Fruit fly (Drosophila melanogaster) whole organism, embryonic: Measurements from ENCODE around the gene CG8677.

Experiments
- Asciz ChIP-seq: fragments of 200-800 bp; sonication (Bioruptor generic); optimal IDR thresholded peaks from 2 replicates; lab custom pipeline; 2017; ENCODE audit warnings: missing biosample characterization, mild to moderate bottlenecking, missing genetic modification characterization, missing genetic modification reagents
- Bgb ChIP-seq: fragments of 200-800 bp; sonication (Bioruptor generic); IDR thresholded peaks from 2 replicates; pipeline ENCODE4 v1.3.6; 2022; ENCODE audit warnings: missing biosample characterization, missing genetic modification characterization; ENCODE audit not compliant: partially characterized antibody
- CG11504 ChIP-seq: fragments of 200-800 bp; sonication (Bioruptor generic); optimal IDR thresholded peaks from 3 replicates; lab custom pipeline; 2019; ENCODE audit warnings: missing biosample characterization, mild to moderate bottlenecking, missing genetic modification characterization, moderate library complexity
- CG1529 ChIP-seq: fragments of 200-800 bp; sonication (Bioruptor generic); optimal IDR thresholded peaks from 3 replicates; lab custom pipeline; 2018; ENCODE audit warnings: missing biosample characterization, missing genetic modification characterization
- CG17385 ChIP-seq: fragments of 200-800 bp; sonication (Bioruptor generic); optimal IDR thresholded peaks from 3 replicates; lab custom pipeline; 2018; ENCODE audit warnings: missing biosample characterization, mild to moderate bottlenecking, missing genetic modification characterization
- CG17612 ChIP-seq: fragments of 200-800 bp; sonication (Bioruptor generic); IDR thresholded peaks from 2 replicates; pipeline ENCODE4 v1.3.6; 2022; ENCODE audit warnings: missing biosample characterization, missing genetic modification characterization
- CG2120 ChIP-seq: fragments of 200-800 bp; sonication (Bioruptor generic); optimal IDR thresholded peaks from 3 replicates; lab custom pipeline; 2016; ENCODE audit warnings: missing biosample characterization, missing genetic modification characterization
- CG33557 ChIP-seq: fragments of 200-800 bp; sonication (Bioruptor generic); optimal IDR thresholded peaks from 2 replicates; lab custom pipeline; 2019; ENCODE audit warnings: missing biosample characterization, mild to moderate bottlenecking, missing genetic modification characterization, moderate library complexity
- CG34422 ChIP-seq: fragments of 200-800 bp; sonication (Bioruptor generic); IDR thresholded peaks from 3 replicates; pipeline ENCODE4 v1.3.6; 2022; ENCODE audit warnings: missing biosample characterization, missing genetic modification characterization
- CG3995 ChIP-seq: fragments of 200-800 bp; sonication (Bioruptor generic); optimal IDR thresholded peaks from 3 replicates; lab custom pipeline; 2016; ENCODE audit warnings: missing biosample characterization, missing genetic modification characterization
- CG5953 ChIP-seq: fragments of 200-800 bp; sonication (Bioruptor generic); IDR thresholded peaks from 2 replicates; pipeline ENCODE4 v1.3.6; 2022; ENCODE audit warnings: missing biosample characterization, missing genetic modification characterization
- CG6689 ChIP-seq: fragments of 200-800 bp; sonication (Bioruptor generic); IDR thresholded peaks from 2 replicates; pipeline ENCODE4 v1.3.6; 2022; ENCODE audit warnings: missing biosample characterization, missing genetic modification characterization
- CG8281 ChIP-seq: fragments of 200-800 bp; sonication (Bioruptor generic); optimal IDR thresholded peaks from 2 replicates; lab custom pipeline; 2018; ENCODE audit warnings: missing biosample characterization, mild to moderate bottlenecking, missing genetic modification characterization, moderate library complexity
- CG8944 ChIP-seq: fragments of 200-800 bp; sonication (Bioruptor generic); optimal IDR thresholded peaks from 3 replicates; lab custom pipeline; 2016; ENCODE audit warnings: missing biosample characterization, missing genetic modification characterization
- CG9609 ChIP-seq: fragments of 200-800 bp; sonication (Bioruptor generic); optimal IDR thresholded peaks from 3 replicates; lab custom pipeline; 2016; ENCODE audit warnings: missing biosample characterization, missing genetic modification characterization
- CG9932 ChIP-seq: fragments of 200-800 bp; sonication (Bioruptor generic); IDR thresholded peaks from 2 replicates; pipeline ENCODE4 v1.3.6; 2022; ENCODE audit warnings: missing biosample characterization, missing genetic modification characterization
- D19A ChIP-seq: fragments of 200-800 bp; optimal IDR thresholded peaks from 3 replicates; lab custom pipeline; 2019; ENCODE audit warnings: missing biosample characterization, mild to moderate bottlenecking, missing genetic modification characterization, moderate library complexity
- Doc2 ChIP-seq: fragments of 200-800 bp; sonication (Bioruptor generic); IDR thresholded peaks from 2 replicates; pipeline ENCODE4 v1.3.6; 2022; ENCODE audit warnings: missing biosample characterization, missing genetic modification characterization
- Dref ChIP-seq: fragments of 200-800 bp; sonication (Bioruptor generic); IDR thresholded peaks from 2 replicates; pipeline ENCODE4 v1.3.6; 2022; ENCODE audit warnings: missing biosample characterization, missing genetic modification characterization
- Fer2 ChIP-seq: fragments of 200-800 bp; sonication (Bioruptor generic); optimal IDR thresholded peaks from 2 replicates; lab custom pipeline; 2018; ENCODE audit warnings: missing biosample characterization, mild to moderate bottlenecking, missing genetic modification characterization, moderate library complexity
- HHEX ChIP-seq: fragments of 200-800 bp; sonication (Bioruptor generic); optimal IDR thresholded peaks from 3 replicates; lab custom pipeline; 2017; ENCODE audit warnings: missing biosample characterization, mild to moderate bottlenecking, missing genetic modification characterization, missing genetic modification reagents
- HLH4C ChIP-seq: fragments of 200-800 bp; sonication (Bioruptor generic); IDR thresholded peaks from 3 replicates; pipeline ENCODE4 v1.3.6; 2022; ENCODE audit warnings: missing biosample characterization, missing genetic modification characterization; ENCODE audit not compliant: partially characterized antibody
- Hand ChIP-seq: fragments of 200-800 bp; sonication (Bioruptor generic); optimal IDR thresholded peaks from 2 replicates; lab custom pipeline; 2017; ENCODE audit warnings: mild to moderate bottlenecking, missing biosample characterization, missing genetic modification reagents, missing genetic modification characterization
- Hsf ChIP-seq: fragments of 200-800 bp; sonication (Bioruptor generic); optimal IDR thresholded peaks from 3 replicates; lab custom pipeline; 2016; ENCODE audit warnings: missing biosample characterization, missing genetic modification characterization
- MBD-R2 ChIP-seq: fragments of 200-800 bp; sonication (Bioruptor generic); IDR thresholded peaks from 2 replicates; pipeline ENCODE4 v1.3.6; 2022; ENCODE audit warnings: missing biosample characterization, missing genetic modification characterization
- Mrtf ChIP-seq: fragments of 200-800 bp; sonication (Bioruptor generic); IDR thresholded peaks from 3 replicates; pipeline ENCODE4 v1.3.6; 2022; ENCODE audit warnings: missing biosample characterization, missing genetic modification characterization
- NK7.1 ChIP-seq: fragments of 200-800 bp; sonication (Bioruptor generic); optimal IDR thresholded peaks from 3 replicates; lab custom pipeline; 2016; ENCODE audit warnings: missing biosample characterization, missing genetic modification characterization
- NfI ChIP-seq: fragments of 200-800 bp; sonication (Bioruptor generic); optimal IDR thresholded peaks from 3 replicates; lab custom pipeline; 2018; ENCODE audit warnings: missing biosample characterization, mild to moderate bottlenecking, missing genetic modification characterization, moderate library complexity
- Oli ChIP-seq: fragments of 200-800 bp; sonication (Bioruptor generic); optimal IDR thresholded peaks from 2 replicates; lab custom pipeline; 2018; ENCODE audit warnings: missing biosample characterization, mild to moderate bottlenecking, missing genetic modification characterization, moderate library complexity
- Vsx1 ChIP-seq: fragments of 200-800 bp; sonication (Bioruptor generic); optimal IDR thresholded peaks from 2 replicates; lab custom pipeline; 2017; ENCODE audit warnings: missing biosample characterization, mild to moderate bottlenecking, missing genetic modification characterization, missing genetic modification reagents
- Xbp1 ChIP-seq: fragments of 200-800 bp; sonication (Bioruptor generic); optimal IDR thresholded peaks from 3 replicates; lab custom pipeline; 2016; ENCODE audit warnings: missing biosample characterization, mild to moderate bottlenecking, missing genetic modification characterization
- bab2 ChIP-seq: fragments of 200-800 bp; sonication (Bioruptor generic); optimal IDR thresholded peaks from 2 replicates; lab custom pipeline; 2016; ENCODE audit warnings: missing biosample characterization, missing genetic modification characterization
- bowl ChIP-seq: fragments of 200-800 bp; sonication (Bioruptor generic); IDR thresholded peaks from 2 replicates; pipeline ENCODE4 v1.3.6; 2022; ENCODE audit warnings: missing biosample characterization, missing genetic modification characterization
- caup ChIP-seq: fragments of 200-800 bp; sonication (Bioruptor generic); optimal IDR thresholded peaks from 3 replicates; lab custom pipeline; 2017; ENCODE audit warnings: missing biosample characterization, mild to moderate bottlenecking, missing genetic modification characterization, moderate library complexity; ENCODE audit not compliant: severe bottlenecking
- chif ChIP-seq, 2 experiments: fragments of 200-800 bp; sonication (Bioruptor generic); optimal IDR thresholded peaks; 3 replicates each; lab custom pipeline; 2016; ENCODE audit warnings: missing biosample characterization in 2 of 2, missing genetic modification characterization in 2 of 2
- croc ChIP-seq: fragments of 200-800 bp; sonication (Bioruptor generic); conservative IDR thresholded peaks from 3 replicates; pipeline ENCODE4 v1.3.6; 2022; ENCODE audit warnings: missing biosample characterization, missing genetic modification characterization
- crol ChIP-seq: fragments of 200-800 bp; sonication (Bioruptor generic); IDR thresholded peaks from 2 replicates; pipeline ENCODE4 v1.3.6; 2022; ENCODE audit warnings: missing biosample characterization, missing genetic modification characterization
- danr ChIP-seq: fragments of 200-800 bp; sonication (Bioruptor generic); IDR thresholded peaks from 2 replicates; pipeline ENCODE4 v1.3.6; 2022; ENCODE audit warnings: missing biosample characterization, missing genetic modification characterization
- dati ChIP-seq: fragments of 200-800 bp; sonication (Bioruptor generic); IDR thresholded peaks from 2 replicates; pipeline ENCODE4 v1.3.6; 2022; ENCODE audit warnings: missing biosample characterization, missing genetic modification characterization
- esg ChIP-seq: fragments of 200-800 bp; sonication (Bioruptor generic); conservative IDR thresholded peaks from 2 replicates; pipeline ENCODE4 v1.3.6; 2022; ENCODE audit warnings: missing biosample characterization, missing genetic modification characterization
- gsb-n ChIP-seq: fragments of 200-800 bp; sonication (Bioruptor generic); optimal IDR thresholded peaks from 3 replicates; lab custom pipeline; 2018; ENCODE audit warnings: missing biosample characterization, mild to moderate bottlenecking, missing genetic modification characterization
- jing ChIP-seq: fragments of 200-800 bp; sonication (Bioruptor generic); optimal IDR thresholded peaks from 2 replicates; lab custom pipeline; 2018; ENCODE audit warnings: missing biosample characterization, mild to moderate bottlenecking, missing genetic modification characterization
- ken ChIP-seq: fragments of 200-800 bp; sonication (Bioruptor generic); IDR thresholded peaks from 3 replicates; pipeline ENCODE4 v1.3.6; 2022; ENCODE audit warnings: missing biosample characterization, missing genetic modification characterization
- maf-S ChIP-seq: fragments of 200-800 bp; sonication (Bioruptor generic); optimal IDR thresholded peaks from 2 replicates; lab custom pipeline; 2016; ENCODE audit warnings: missing biosample characterization, missing genetic modification characterization
- mirr ChIP-seq: fragments of 200-800 bp; sonication (Bioruptor generic); optimal IDR thresholded peaks from 3 replicates; lab custom pipeline; 2018; ENCODE audit warnings: missing biosample characterization, mild to moderate bottlenecking, missing genetic modification characterization
- pho ChIP-seq: fragments of 200-800 bp; sonication (Bioruptor generic); optimal IDR thresholded peaks from 2 replicates; lab custom pipeline; 2016; ENCODE audit warnings: missing biosample characterization, missing genetic modification characterization
- phol ChIP-seq: fragments of 200-800 bp; sonication (Bioruptor generic); optimal IDR thresholded peaks from 3 replicates; lab custom pipeline; 2018; ENCODE audit warnings: missing biosample characterization, mild to moderate bottlenecking, missing genetic modification characterization, moderate library complexity
- salm ChIP-seq: fragments of 200-800 bp; sonication (Bioruptor generic); optimal IDR thresholded peaks from 2 replicates; lab custom pipeline; 2018; ENCODE audit warnings: missing biosample characterization, mild to moderate bottlenecking, missing genetic modification characterization
- sc ChIP-seq, 3 experiments: fragments of >200 bp in 2 of 3; fragments of 200-800 bp in 1 of 3; sonication (Bioruptor generic) in 1 of 3; optimal IDR thresholded peaks; 2 replicates in 2 of 3; 3 replicates in 1 of 3; lab custom pipeline; 2017; ENCODE audit warnings: mild to moderate bottlenecking in 1 of 3, missing biosample characterization in 1 of 3, missing genetic modification characterization in 1 of 3, missing genetic modification reagents in 1 of 3
- scrt ChIP-seq: fragments of 200-800 bp; sonication (Bioruptor generic); optimal IDR thresholded peaks from 2 replicates; lab custom pipeline; 2018; ENCODE audit warnings: missing biosample characterization, mild to moderate bottlenecking, missing genetic modification characterization, moderate library complexity
- tgo ChIP-seq: fragments of 200-800 bp; sonication (Bioruptor generic); IDR thresholded peaks from 3 replicates; pipeline ENCODE4 v1.3.6; 2022; ENCODE audit warnings: missing biosample characterization, missing genetic modification characterization
- zen2 ChIP-seq: fragments of 200-800 bp; sonication (Bioruptor generic); IDR thresholded peaks from 3 replicates; pipeline ENCODE4 v1.3.6; 2022; ENCODE audit warnings: missing biosample characterization, missing genetic modification characterization; ENCODE audit not compliant: partially characterized antibody

The CG8677 gene

dm6 chr2L:21218912-21219246, 2.2 kb upstream of the CG8677 start (continued):
- no peak for TF ChIP-seq CG34422 (GFP tag; lab: Robert Waterston, UW)
- no peak for TF ChIP-seq CG17385 (GFP tag; lab: Kevin White, UChicago)
- no peak for TF ChIP-seq pho (GFP tag; lab: Kevin White, UChicago)
- TF ChIP-seq bab2, result no peak
- TF ChIP-seq crol (GFP tag; lab: Robert Waterston, UW), result no peak
- TF ChIP-seq Dref (GFP tag; lab: Robert Waterston, UW), result no peak
- no peak for TF ChIP-seq phol
- TF ChIP-seq Asciz (GFP tag; lab: Kevin White, UChicago), result peak; percentile 18
- TF ChIP-seq mirr, result no peak
- TF ChIP-seq bowl, result no peak
- no peak for TF ChIP-seq HHEX
- 0 out of 2 replicates have a peak, but pooled peaks have one; percentile 1 for TF ChIP-seq CG9932 (GFP tag; lab: Robert Waterston, UW)
- no peak for TF ChIP-seq Oli (tag; lab: Kevin White, UChicago)
- no peak for TF ChIP-seq CG8281 (tag; lab: Kevin White, UChicago)
- peak; percentile 37 for TF ChIP-seq Vsx1 (GFP tag; lab: Kevin White, UChicago)
- no peak for TF ChIP-seq caup (GFP tag; lab: Kevin White, UChicago)
- TF ChIP-seq CG8944, result no peak
- no peak for TF ChIP-seq Hand (GFP tag; lab: Kevin White, UChicago)
- no peak for TF ChIP-seq Fer2 (tag; lab: Kevin White, UChicago)
- TF ChIP-seq maf-S, result no peak
- no peak for TF ChIP-seq jing (GFP tag; lab: Kevin White, UChicago)
- TF ChIP-seq CG33557 (GFP tag; lab: Kevin White, UChicago), result peak; percentile 19
- no peak for TF ChIP-seq ken (GFP tag; lab: Robert Waterston, UW)
- no peak for TF ChIP-seq MBD-R2
- no peak for TF ChIP-seq NfI (GFP tag; lab: Kevin White, UChicago)
- TF ChIP-seq HLH4C (GFP tag; lab: Robert Waterston, UW), result no peak
- TF ChIP-seq CG6689 (GFP tag; lab: Robert Waterston, UW), result no peak
- TF ChIP-seq sc (optimal IDR thresholded peaks at IDR 0.05; lab: Kevin White, UChicago), result no peak
- peak; percentile 33 for TF ChIP-seq sc (GFP tag; optimal IDR thresholded peaks at IDR 0.05; lab: Kevin White, UChicago)
- no peak for TF ChIP-seq dati
- no peak for TF ChIP-seq Doc2 (GFP tag; lab: Robert Waterston, UW)
- TF ChIP-seq CG2120, result no peak
- no peak for TF ChIP-seq Xbp1
- TF ChIP-seq Bgb (GFP tag; lab: Robert Waterston, UW), result no peak
- no peak for TF ChIP-seq tgo (GFP tag; lab: Robert Waterston, UW)
- TF ChIP-seq CG9609 (GFP tag; lab: Kevin White, UChicago), result no peak
- TF ChIP-seq gsb-n (tag; lab: Kevin White, UChicago), result no peak
- TF ChIP-seq D19A (tag; lab: Kevin White, UChicago), result peak; percentile 30
- no peak for TF ChIP-seq Hsf (GFP tag; lab: Kevin White, UChicago)
- TF ChIP-seq CG11504 (tag; lab: Kevin White, UChicago), result peak; percentile 15
- no peak for TF ChIP-seq chif (GFP tag; optimal IDR thresholded peaks at IDR 0.05; lab: Kevin White, UChicago)
- TF ChIP-seq croc, result no peak
- no peak for TF ChIP-seq CG17612 (GFP tag; lab: Robert Waterston, UW)
- TF ChIP-seq danr (GFP tag; lab: Robert Waterston, UW), result no peak
- no peak for TF ChIP-seq CG3995
- no peak for TF ChIP-seq NK7.1 (GFP tag; lab: Kevin White, UChicago)
- no peak for TF ChIP-seq scrt (GFP tag; lab: Kevin White, UChicago)
- no peak for TF ChIP-seq Mrtf
- TF ChIP-seq CG1529 (GFP tag; lab: Kevin White, UChicago), result peak; percentile 15
- no peak for TF ChIP-seq esg (GFP tag; lab: Robert Waterston, UW)
- TF ChIP-seq salm (tag; lab: Kevin White, UChicago), result peak; percentile 41
- no peak for TF ChIP-seq zen2 (GFP tag; lab: Robert Waterston, UW)
- TF ChIP-seq CG5953 (GFP tag; lab: Robert Waterston, UW), result no peak
